Worm (Caenorhabditis elegans) whole organism, L4/young adult: Measurements from ENCODE around the gene fbxa-43.

Experiments used
- W03F9.2 ChIP-seq: fragments of 150-350 bp; optimal IDR thresholded peaks from 2 replicates; lab custom pipeline; 2014; ENCODE audit warnings: missing biosample characterization, missing genetic modification characterization
- dao-5 ChIP-seq: sonication (generic microtip); optimal IDR thresholded peaks from 2 replicates; lab custom pipeline; 2016; ENCODE audit warnings: missing genotype, missing genetic modification characterization, moderate library complexity, missing compliant biosample characterization
- him-1 ChIP-seq: sonication (generic microtip); optimal IDR thresholded peaks from 2 replicates; lab custom pipeline; 2016; ENCODE audit warnings: missing genotype, missing genetic modification reagents, missing genetic modification characterization, missing compliant biosample characterization

DNA sequence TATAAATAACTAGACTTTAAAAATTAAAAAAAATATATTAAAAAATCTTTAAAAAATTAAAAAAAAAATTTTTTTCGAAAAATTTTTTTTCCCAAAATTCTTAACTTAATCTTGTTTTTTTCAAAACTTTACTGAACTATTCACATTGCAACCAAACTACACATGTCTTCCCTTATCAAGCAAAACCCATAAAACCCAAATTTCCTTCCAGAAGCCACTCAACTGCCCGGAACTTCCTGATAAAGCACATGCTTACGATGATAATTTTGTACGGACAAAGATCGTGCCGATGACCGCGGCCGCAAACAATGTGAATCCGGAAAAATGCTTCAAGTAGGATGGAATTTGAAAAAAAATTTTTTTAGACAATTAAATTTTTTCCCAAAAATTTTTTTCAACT lies 46.4 kb downstream of the fbxa-43 start:
- TF ChIP-seq him-1 (no peak), W03F9.2 (tag; lab: Kevin White, UChicago) (no peak), dao-5 (tag; lab: Kevin White, UChicago) (no peak)
